Worm (Caenorhabditis elegans): ENCODE measurements around the gene haf-1.

- TF ChIP-seq F13C5.2 (tag; optimal IDR thresholded peaks at IDR 0.05): no peak
- TF ChIP-seq aly-1 (tag; optimal IDR thresholded peaks at IDR 0.05): no peak
- no peak for TF ChIP-seq ama-1 (optimal IDR thresholded peaks at IDR 0.05)
- no peak for TF ChIP-seq tbx-37 (GFP tag; conservative IDR thresholded peaks at IDR 0.05)
- TF ChIP-seq scrt-1 (GFP tag; IDR thresholded peaks at IDR 0.05): no peak
- no peak for TF ChIP-seq pes-1 (GFP tag; IDR thresholded peaks at IDR 0.05)
- no peak for TF ChIP-seq tbx-11 (GFP tag; IDR thresholded peaks at IDR 0.05)
- no peak for TF ChIP-seq flt-1 (GFP tag; IDR thresholded peaks at IDR 0.05)
Measured at ce11 chrIV:17328834-17329233, 47.4 kb upstream of the haf-1 start, which contains the start of gene ceh-88.

All from whole organism, early embryonic.